Worm (Caenorhabditis elegans): ENCODE data around the gene fbxb-30.
"Not testable (repeated sequence)": the region's sequence is repeated elsewhere in the genome, so short reads cannot be mapped to it uniquely, and the experiment has no call there.

fbxb-30 gene

DNA sequence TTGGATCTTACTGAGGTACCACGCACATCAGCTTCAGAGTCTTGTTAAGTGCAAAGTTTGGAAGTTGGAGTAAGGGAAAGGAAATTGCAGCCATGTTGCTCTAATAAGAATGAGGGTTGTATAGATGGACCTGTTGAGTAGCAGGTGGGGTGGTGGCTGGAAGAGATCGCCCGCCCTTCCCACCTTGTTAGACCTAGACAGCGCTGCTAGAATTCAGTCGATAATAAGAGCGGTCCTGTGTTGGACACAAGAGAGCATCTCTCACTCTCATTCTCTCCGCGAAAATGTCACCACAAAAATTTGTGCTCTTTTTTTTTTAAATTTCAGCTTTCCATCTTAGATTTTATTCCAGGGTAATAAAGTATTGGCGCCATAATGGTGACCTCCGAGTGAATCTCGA is at the start of gene fbxb-30, which contains the start of gene F45D11.5:
fbxb-30 (minus strand) TSS at position 101 of the 400 bp plus-strand sequence.
F45D11.5 (plus strand) TSS at position 352 of the 400 bp plus-strand sequence.
- no peak for TF ChIP-seq tbx-11 (GFP tag; IDR thresholded peaks at IDR 0.05)
- TF ChIP-seq pes-1 (GFP tag; IDR thresholded peaks at IDR 0.05), result no peak
- TF ChIP-seq flt-1 (GFP tag; IDR thresholded peaks at IDR 0.05), result no peak
- no peak for TF ChIP-seq tbx-37 (GFP tag; conservative IDR thresholded peaks at IDR 0.05)

DNA sequence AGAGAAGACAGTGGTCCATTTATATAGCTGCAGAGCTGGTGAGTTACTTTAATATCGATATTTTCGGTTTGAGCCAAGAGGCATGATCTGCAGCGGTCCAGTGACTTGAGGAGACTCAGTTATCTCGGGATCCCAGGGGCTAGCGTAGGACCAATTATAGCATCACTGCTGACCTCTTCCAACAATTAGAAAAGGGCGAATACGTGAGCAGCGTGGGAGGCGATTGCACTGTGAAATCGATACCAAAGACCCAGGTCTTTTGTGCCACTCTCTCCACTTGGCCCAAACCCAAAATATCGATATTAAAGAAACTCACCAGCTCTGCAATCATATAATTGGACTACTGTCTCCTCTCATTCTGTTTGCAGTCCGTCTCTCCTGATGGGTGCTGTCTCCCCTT is 48.6 kb upstream of the fbxb-30 start, which contains the start of gene fbxb-40:
fbxb-40 (minus strand) TSS at position 101 of the 400 bp plus-strand sequence.
- no peak for TF ChIP-seq hnd-1 (tag; optimal IDR thresholded peaks at IDR 0.05)
- TF ChIP-seq hmbx-1 (tag; optimal IDR thresholded peaks at IDR 0.05), result no peak
- TF ChIP-seq ama-1 (optimal IDR thresholded peaks at IDR 0.05), result no peak
- TF ChIP-seq pes-1 (GFP tag; IDR thresholded peaks at IDR 0.05), result no peak
- TF ChIP-seq sea-1 (GFP tag; conservative IDR thresholded peaks at IDR 0.05), result no peak
- no peak for TF ChIP-seq B0310.2 (tag; optimal IDR thresholded peaks at IDR 0.05)
- no peak for TF ChIP-seq tbx-37 (GFP tag; conservative IDR thresholded peaks at IDR 0.05)
- TF ChIP-seq ets-7 (tag; optimal IDR thresholded peaks at IDR 0.05), result no peak
- no peak for TF ChIP-seq ceh-13 (GFP tag; optimal IDR thresholded peaks at IDR 0.05)
- TF ChIP-seq ceh-36 (tag; optimal IDR thresholded peaks at IDR 0.05), result no peak
- no peak for TF ChIP-seq aly-1 (tag; optimal IDR thresholded peaks at IDR 0.05)
- no peak for TF ChIP-seq hmg-4 (GFP tag; optimal IDR thresholded peaks at IDR 0.05)
- TF ChIP-seq tra-4 (tag; optimal IDR thresholded peaks at IDR 0.05), result no peak
- no peak for TF ChIP-seq tbx-11 (GFP tag; IDR thresholded peaks at IDR 0.05)
- no peak for TF ChIP-seq F13C5.2 (tag; optimal IDR thresholded peaks at IDR 0.05)

- TF ChIP-seq pes-1 (GFP tag; IDR thresholded peaks at IDR 0.05) (peak; percentile 19; the same call in 1 of the 2 replicates), hmg-4 (GFP tag; optimal IDR thresholded peaks at IDR 0.05) (no peak), ceh-13 (GFP tag; optimal IDR thresholded peaks at IDR 0.05) (no peak)
These were observed 45.7 kb upstream of the fbxb-30 start for ce11 chrII:1046937-1047336.

- TF ChIP-seq F13C5.2 (tag; optimal IDR thresholded peaks at IDR 0.05) (no peak), sea-1 (GFP tag; conservative IDR thresholded peaks at IDR 0.05) (no peak), pes-1 (GFP tag; IDR thresholded peaks at IDR 0.05) (no peak), ceh-36 (tag; optimal IDR thresholded peaks at IDR 0.05) (no peak), scrt-1 (GFP tag; IDR thresholded peaks at IDR 0.05) (no peak), hmbx-1 (tag; optimal IDR thresholded peaks at IDR 0.05) (no peak), tra-4 (tag; optimal IDR thresholded peaks at IDR 0.05) (no peak), flt-1 (GFP tag; IDR thresholded peaks at IDR 0.05) (no peak), hmg-4 (GFP tag; optimal IDR thresholded peaks at IDR 0.05) (no peak), tbx-11 (GFP tag; IDR thresholded peaks at IDR 0.05) (no peak), B0310.2 (tag; optimal IDR thresholded peaks at IDR 0.05) (no peak), ceh-13 (GFP tag; optimal IDR thresholded peaks at IDR 0.05) (no peak), ama-1 (optimal IDR thresholded peaks at IDR 0.05) (no peak), ets-7 (tag; optimal IDR thresholded peaks at IDR 0.05) (no peak), hnd-1 (tag; optimal IDR thresholded peaks at IDR 0.05) (no peak), aly-1 (tag; optimal IDR thresholded peaks at IDR 0.05) (no peak), tbx-37 (GFP tag; conservative IDR thresholded peaks at IDR 0.05) (no peak)
These were observed 44.4 kb upstream of the fbxb-30 start, which contains the start of gene str-148 for ce11 chrII:1045692-1046091. Gene str-148, plus strand, starts transcription at chrII:1045992.

DNA sequence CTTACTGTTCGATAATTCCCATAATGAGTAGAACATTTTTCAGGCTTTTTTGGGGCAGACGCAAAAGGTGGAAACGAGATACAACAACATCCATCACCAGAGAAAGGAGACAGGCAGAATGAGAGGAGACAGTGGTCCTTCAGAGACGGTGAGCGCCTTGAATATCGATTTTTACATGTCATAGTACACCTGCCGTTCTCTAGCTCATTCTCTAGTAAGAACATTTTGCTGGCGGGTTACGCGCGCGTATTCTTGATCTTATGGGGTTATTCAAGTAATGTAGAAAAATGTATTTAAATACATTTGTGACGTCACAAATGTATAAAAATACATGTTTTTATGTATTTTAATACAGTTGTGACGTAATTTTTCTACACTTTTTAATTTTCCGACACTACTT is 42.7 kb upstream of the fbxb-30 start, which contains the start of gene fbxb-45:
fbxb-45 (minus strand) TSS at position 101 of the 400 bp plus-strand sequence.
- TF ChIP-seq scrt-1 (GFP tag; IDR thresholded peaks at IDR 0.05); F13C5.2 (tag; optimal IDR thresholded peaks at IDR 0.05); flt-1 (GFP tag; IDR thresholded peaks at IDR 0.05): not testable (repeated sequence)

DNA sequence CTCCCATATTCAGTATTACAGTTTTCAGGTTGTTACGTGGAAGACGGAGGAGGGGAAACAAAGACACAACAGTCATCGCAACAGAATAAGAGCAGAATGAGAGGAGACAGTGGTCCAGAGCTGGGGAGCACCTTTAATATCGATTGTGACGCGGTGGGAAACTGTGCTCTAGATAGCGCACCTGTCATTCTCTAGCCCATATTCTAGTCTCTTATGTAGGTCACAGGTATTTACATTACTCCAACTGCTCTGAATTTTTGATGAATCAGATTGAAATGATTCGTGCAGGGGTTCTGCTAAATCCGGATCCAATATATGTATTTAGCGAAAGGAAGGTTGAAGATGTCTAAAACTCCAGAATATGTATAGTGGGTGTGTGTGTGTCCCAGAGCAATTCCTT is 41.0 kb upstream of the fbxb-30 start, which contains the start of gene fbxb-41:
fbxb-41 (minus strand) TSS at position 101 of the 400 bp plus-strand sequence.
- TF ChIP-seq tra-4 (tag; optimal IDR thresholded peaks at IDR 0.05) (no peak), ama-1 (optimal IDR thresholded peaks at IDR 0.05) (no peak), flt-1 (GFP tag; IDR thresholded peaks at IDR 0.05) (no peak), sea-1 (GFP tag; conservative IDR thresholded peaks at IDR 0.05) (no peak), aly-1 (tag; optimal IDR thresholded peaks at IDR 0.05) (no peak), ceh-13 (GFP tag; optimal IDR thresholded peaks at IDR 0.05) (no peak), hmg-4 (GFP tag; optimal IDR thresholded peaks at IDR 0.05) (no peak), F13C5.2 (tag; optimal IDR thresholded peaks at IDR 0.05) (no peak)

DNA sequence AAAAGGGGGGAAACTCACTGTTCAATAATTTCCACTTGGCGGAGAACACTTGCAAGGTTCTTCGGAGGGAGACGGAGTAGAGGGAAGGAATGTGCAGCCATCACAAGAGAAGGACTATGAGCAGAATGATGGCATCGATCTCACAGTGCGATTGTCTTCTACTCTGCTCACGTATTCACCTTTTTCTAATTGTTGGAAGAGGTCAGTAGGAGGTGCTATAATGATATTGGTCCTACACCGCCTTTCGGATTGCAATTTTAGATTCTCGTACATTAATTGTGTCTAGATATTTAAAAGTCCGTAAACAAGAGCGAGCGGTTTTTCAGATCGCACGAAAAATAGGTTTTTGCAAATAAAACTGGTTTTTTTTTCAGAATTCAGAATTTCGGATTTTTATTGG is 39.2 kb upstream of the fbxb-30 start, which contains the start of gene fbxb-39:
fbxb-39 (minus strand) TSS at position 101 of the 400 bp plus-strand sequence.
- TF ChIP-seq pes-1 (GFP tag; IDR thresholded peaks at IDR 0.05) (no peak), aly-1 (tag; optimal IDR thresholded peaks at IDR 0.05) (no peak)

ce11 chrII:1028602-1029001 is 27.4 kb upstream of the fbxb-30 start, which contains the start of gene math-34:
Gene math-34, plus strand, starts transcription at chrII:1028972.
- TF ChIP-seq scrt-1 (GFP tag; IDR thresholded peaks at IDR 0.05) (no peak), pes-1 (GFP tag; IDR thresholded peaks at IDR 0.05) (no peak), tbx-37 (GFP tag; conservative IDR thresholded peaks at IDR 0.05) (no peak), tbx-11 (GFP tag; IDR thresholded peaks at IDR 0.05) (no peak), ceh-13 (GFP tag; optimal IDR thresholded peaks at IDR 0.05) (no peak), F13C5.2 (tag; optimal IDR thresholded peaks at IDR 0.05) (no peak), sea-1 (GFP tag; conservative IDR thresholded peaks at IDR 0.05) (no peak), hmg-4 (GFP tag; optimal IDR thresholded peaks at IDR 0.05) (no peak), flt-1 (GFP tag; IDR thresholded peaks at IDR 0.05) (no peak), hmbx-1 (tag; optimal IDR thresholded peaks at IDR 0.05) (no peak), ama-1 (optimal IDR thresholded peaks at IDR 0.05) (no peak), hnd-1 (tag; optimal IDR thresholded peaks at IDR 0.05) (no peak), ceh-36 (tag; optimal IDR thresholded peaks at IDR 0.05) (no peak), ets-7 (tag; optimal IDR thresholded peaks at IDR 0.05) (no peak), aly-1 (tag; optimal IDR thresholded peaks at IDR 0.05) (no peak), tra-4 (tag; optimal IDR thresholded peaks at IDR 0.05) (no peak)
